Fruit fly (Drosophila melanogaster) S2 (cell line): ENCODE data around the gene CG8119.

Experiments used
- CG8478 ChIP-seq: fragments of >200 bp; optimal IDR thresholded peaks from 2 replicates; lab custom pipeline; 2018
- CTCF ChIP-seq, 2 experiments: fragments of >200 bp; optimal IDR thresholded peaks; 2 replicates each; lab custom pipeline; 2018

The CG8119 gene

dm6 chrX:15662285-15662684 is at the start of gene CG8119:
Gene CG8119 (plus strand): TSS chrX:15662585.
- TF ChIP-seq CG8478 (lab: Kevin White, UChicago) = no peak
- no peak for TF ChIP-seq CTCF (optimal IDR thresholded peaks at IDR 0.05; lab: Kevin White, UChicago)

DNA sequence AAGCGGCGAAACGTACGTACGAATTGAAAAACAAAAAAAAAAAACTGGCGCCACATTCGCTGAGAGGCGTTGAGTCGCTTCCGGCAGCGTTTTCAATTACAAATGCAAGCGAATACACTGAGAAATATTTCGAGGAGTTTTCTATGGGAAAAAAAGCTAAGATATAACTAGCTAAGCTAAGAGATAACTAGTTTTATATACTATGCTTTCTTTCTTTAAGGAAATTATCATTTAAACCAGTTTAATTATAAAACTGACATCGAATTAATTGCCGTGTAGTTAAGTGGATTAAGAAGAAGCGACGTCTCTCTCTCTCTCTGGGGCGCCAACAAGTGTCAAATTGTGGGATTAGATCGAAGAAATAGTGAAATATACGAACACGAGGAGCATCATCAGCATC is 47.0 kb upstream of the CG8119 start:
- TF ChIP-seq CTCF (optimal IDR thresholded peaks at IDR 0.05; lab: Kevin White, UChicago) (no peak), CG8478 (lab: Kevin White, UChicago) (no peak)

DNA sequence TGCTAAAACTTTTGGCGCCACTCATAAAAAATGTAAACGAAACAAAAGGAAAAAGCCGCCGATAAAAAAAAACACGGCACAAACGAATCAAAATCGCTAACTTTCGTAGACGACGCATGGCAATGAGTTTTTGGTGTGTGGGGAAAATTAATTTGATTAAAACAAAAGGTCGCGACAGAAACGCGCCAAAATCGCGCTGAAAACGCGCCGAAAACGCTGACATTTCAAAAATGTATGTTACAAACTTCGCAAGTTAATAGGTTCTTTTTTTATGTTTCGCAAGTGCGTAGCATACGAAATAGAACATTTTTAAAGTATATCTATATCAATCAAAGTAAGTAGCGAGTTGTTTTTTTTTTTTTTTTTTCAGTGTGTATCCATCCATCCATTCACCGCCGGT is 46.4 kb upstream of the CG8119 start:
- TF ChIP-seq CG8478 (lab: Kevin White, UChicago) (no peak), CTCF (optimal IDR thresholded peaks at IDR 0.05; lab: Kevin White, UChicago) (no peak)

- TF ChIP-seq CTCF (optimal IDR thresholded peaks at IDR 0.05; lab: Kevin White, UChicago) (no peak), CG8478 (lab: Kevin White, UChicago) (no peak)
Measured at dm6 chrX:15616532-15616931, 45.9 kb upstream of the CG8119 start.

DNA sequence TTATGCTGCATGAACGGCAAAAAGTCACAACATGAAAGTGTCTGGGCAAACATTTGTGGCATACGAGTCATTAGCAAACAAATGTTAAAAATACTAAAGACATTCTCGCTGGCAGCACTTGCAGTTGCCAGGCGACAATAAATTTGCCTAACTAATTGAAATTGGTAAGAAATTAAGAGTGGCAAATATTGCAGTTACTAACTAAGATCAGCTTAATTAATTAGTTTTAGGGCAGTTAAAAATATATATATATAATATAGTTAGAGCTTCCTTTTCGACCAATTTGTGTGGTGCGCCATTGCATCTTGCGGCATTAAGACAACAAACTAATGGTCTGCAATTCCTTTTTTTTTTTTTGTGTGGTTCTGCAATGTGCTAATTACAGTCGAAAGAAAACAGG is 44.5 kb upstream of the CG8119 start:
- no peak for TF ChIP-seq CTCF (optimal IDR thresholded peaks at IDR 0.05; lab: Kevin White, UChicago)
- TF ChIP-seq CG8478 (lab: Kevin White, UChicago) = no peak

DNA sequence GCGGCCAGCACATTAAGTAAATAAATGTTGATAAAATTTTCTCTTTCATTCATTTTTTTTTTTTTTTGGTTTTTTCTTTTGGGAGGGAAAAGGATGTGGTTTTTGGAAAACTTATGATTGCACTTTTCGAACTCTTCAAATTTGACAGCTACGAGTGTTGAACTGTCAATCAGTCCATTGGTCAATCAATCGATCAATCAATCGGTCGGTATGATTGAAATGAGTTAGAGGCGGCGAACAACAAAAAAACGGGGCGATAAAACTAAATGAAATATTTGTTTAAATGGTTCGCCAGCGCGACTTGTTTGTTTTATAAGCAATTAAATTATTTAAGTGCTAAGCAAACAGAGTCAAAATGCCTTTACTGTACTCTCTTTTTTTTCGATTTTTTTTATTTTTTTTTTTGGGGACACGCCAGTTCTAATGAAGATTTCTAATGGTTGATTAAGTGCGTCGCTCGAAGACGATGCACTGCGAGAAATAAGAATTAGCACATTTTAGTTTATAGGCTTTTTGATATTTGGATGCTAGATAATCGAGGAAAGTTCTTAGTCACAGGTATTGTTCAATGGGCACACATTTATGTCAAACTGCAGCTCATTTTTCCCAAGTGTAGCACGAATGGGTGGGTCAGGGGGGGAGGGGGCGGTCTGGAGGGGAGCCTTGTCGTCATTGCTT is 43.3 kb upstream of the CG8119 start:
- no peak for TF ChIP-seq CTCF (optimal IDR thresholded peaks at IDR 0.05; lab: Kevin White, UChicago)
- no peak for TF ChIP-seq CG8478 (lab: Kevin White, UChicago)

- TF ChIP-seq CG8478 (lab: Kevin White, UChicago) (no peak), CTCF (optimal IDR thresholded peaks at IDR 0.05; lab: Kevin White, UChicago) (no peak)
Measured at dm6 chrX:15619631-15619960, 42.8 kb upstream of the CG8119 start.

- TF ChIP-seq CTCF (optimal IDR thresholded peaks at IDR 0.05; lab: Kevin White, UChicago) = no peak
- TF ChIP-seq CG8478 (lab: Kevin White, UChicago) = no peak
Measured at dm6 chrX:15620439-15621227, 41.8 kb upstream of the CG8119 start.

dm6 chrX:15622970-15623402 is 39.4 kb upstream of the CG8119 start:
- no peak for TF ChIP-seq CTCF (optimal IDR thresholded peaks at IDR 0.05; lab: Kevin White, UChicago)
- no peak for TF ChIP-seq CG8478 (lab: Kevin White, UChicago)

DNA sequence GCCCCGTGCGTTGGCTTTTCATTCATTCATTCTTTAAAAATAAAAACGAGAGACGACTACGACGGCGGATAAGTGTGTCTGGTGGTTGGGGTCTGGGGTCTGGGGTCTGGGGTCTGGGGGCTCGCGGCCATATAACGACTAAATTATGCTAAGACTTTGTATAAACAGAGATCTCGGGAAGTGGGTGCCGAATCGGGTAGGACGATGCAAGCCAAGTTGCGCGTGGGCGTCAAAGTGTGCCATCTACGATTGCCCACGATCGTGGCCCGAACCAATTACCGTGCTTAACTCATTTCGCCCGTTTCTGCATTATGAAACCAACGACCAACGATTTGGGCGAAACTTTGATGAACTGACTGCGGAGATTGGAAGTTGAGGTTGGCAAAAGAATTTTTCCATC is 38.6 kb upstream of the CG8119 start:
- TF ChIP-seq CG8478 (lab: Kevin White, UChicago) (no peak), CTCF (optimal IDR thresholded peaks at IDR 0.05; lab: Kevin White, UChicago) (no peak)

- TF ChIP-seq CG8478 (lab: Kevin White, UChicago) (no peak), CTCF (optimal IDR thresholded peaks at IDR 0.05; lab: Kevin White, UChicago) (no peak)
Measured at dm6 chrX:15626279-15626678, 36.1 kb upstream of the CG8119 start.

dm6 chrX:15629962-15630361 is 32.4 kb upstream of the CG8119 start:
- TF ChIP-seq CG8478 (lab: Kevin White, UChicago) = no peak
- TF ChIP-seq CTCF (optimal IDR thresholded peaks at IDR 0.05; lab: Kevin White, UChicago) = no peak

- no peak for TF ChIP-seq CTCF (optimal IDR thresholded peaks at IDR 0.05; lab: Kevin White, UChicago)
- TF ChIP-seq CG8478 (lab: Kevin White, UChicago) = no peak
Measured at dm6 chrX:15630815-15631214, 31.6 kb upstream of the CG8119 start.

DNA sequence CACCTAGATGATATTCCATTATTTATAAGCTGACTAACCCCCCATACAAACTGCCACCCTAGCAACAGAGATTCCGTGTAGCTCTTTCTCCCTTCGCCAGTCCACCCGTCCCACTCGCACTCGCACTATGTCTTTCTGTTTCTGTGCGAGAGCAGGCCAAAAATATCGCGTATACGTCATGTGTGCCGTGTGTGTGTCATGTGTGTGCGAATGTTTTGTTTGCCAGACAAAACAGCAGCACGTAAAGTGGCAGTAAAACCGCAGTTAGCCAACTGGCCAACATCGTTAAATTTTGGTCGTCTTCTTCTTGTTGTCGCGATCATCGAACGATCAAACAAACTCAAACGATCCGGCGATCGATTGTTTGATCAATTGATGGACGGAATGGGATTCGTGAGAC is 30.9 kb upstream of the CG8119 start:
- TF ChIP-seq CTCF (optimal IDR thresholded peaks at IDR 0.05; lab: Kevin White, UChicago) = no peak
- TF ChIP-seq CG8478 (lab: Kevin White, UChicago) = no peak

- TF ChIP-seq CTCF (optimal IDR thresholded peaks at IDR 0.05; lab: Kevin White, UChicago) = no peak
- TF ChIP-seq CG8478 (lab: Kevin White, UChicago) = no peak
Measured at dm6 chrX:15632669-15633068, 29.7 kb upstream of the CG8119 start.

DNA sequence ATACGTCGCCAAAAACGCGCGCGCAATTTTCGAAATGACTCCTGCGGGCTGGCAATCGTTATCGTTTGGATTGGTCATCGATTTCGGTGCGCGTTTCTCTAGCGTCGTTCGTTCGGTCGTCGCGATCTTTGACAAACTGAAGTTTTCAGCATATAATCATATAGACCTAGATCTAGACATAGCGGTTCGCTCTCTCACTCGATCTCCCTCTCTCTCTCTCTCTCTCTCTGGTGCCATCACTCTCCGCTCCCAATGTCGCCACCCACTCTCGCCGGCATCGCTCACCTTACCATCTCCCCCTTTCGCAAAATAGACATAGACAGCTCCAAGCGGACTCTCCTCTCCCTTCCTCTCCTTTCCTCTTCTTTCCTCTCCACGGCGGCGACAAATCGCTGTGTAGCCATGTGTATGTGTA is 29.1 kb upstream of the CG8119 start, which contains the start of gene sog:
TSS of gene sog (minus strand) at position 122 of the 415 bp plus-strand sequence.
- TF ChIP-seq CTCF (optimal IDR thresholded peaks at IDR 0.05; lab: Kevin White, UChicago) = no peak
- TF ChIP-seq CG8478 (lab: Kevin White, UChicago) = no peak
